Fruit fly (Drosophila melanogaster) whole organism, embryonic: ENCODE measurements around the gene CG4465.

ENCODE experiments used
- CG1024 ChIP-seq: fragments of 200-800 bp; sonication (Bioruptor generic); IDR thresholded peaks from 2 replicates; pipeline ENCODE4 v1.3.6; 2022; ENCODE audit warnings: missing biosample characterization, missing genetic modification characterization
- CG10959 ChIP-seq: fragments of 200-800 bp; sonication (Bioruptor generic); IDR thresholded peaks from 2 replicates; pipeline ENCODE4 v1.3.6; 2022; ENCODE audit warnings: missing biosample characterization, missing genetic modification characterization
- CG12236 ChIP-seq: fragments of 200-800 bp; sonication (Bioruptor generic); optimal IDR thresholded peaks from 2 replicates; lab custom pipeline; 2016; ENCODE audit warnings: missing biosample characterization, missing genetic modification characterization
- CG12659 ChIP-seq: fragments of 200-800 bp; sonication (Bioruptor generic); optimal IDR thresholded peaks from 3 replicates; lab custom pipeline; 2017; ENCODE audit warnings: mild to moderate bottlenecking, missing biosample characterization, missing genetic modification reagents, missing genetic modification characterization
- CG14014 ChIP-seq: fragments of 200-800 bp; sonication (Bioruptor generic); IDR thresholded peaks from 2 replicates; pipeline ENCODE4 v1.3.6; 2022; ENCODE audit warnings: missing biosample characterization, missing genetic modification characterization
- CG15269 ChIP-seq: fragments of 200-800 bp; sonication (Bioruptor generic); optimal IDR thresholded peaks from 2 replicates; lab custom pipeline; 2018; ENCODE audit warnings: missing biosample characterization, mild to moderate bottlenecking, missing genetic modification characterization, moderate library complexity
- CG15514 ChIP-seq: fragments of 200-800 bp; sonication (Bioruptor generic); optimal IDR thresholded peaks from 3 replicates; lab custom pipeline; 2017; ENCODE audit warnings: missing biosample characterization, missing genetic modification characterization, mild to moderate bottlenecking, moderate library complexity, missing genetic modification reagents
- CG16863 ChIP-seq: fragments of 200-800 bp; sonication (Bioruptor generic); optimal IDR thresholded peaks from 3 replicates; lab custom pipeline; 2016; ENCODE audit warnings: missing biosample characterization, missing genetic modification characterization
- CG17802 ChIP-seq: fragments of 200-800 bp; sonication (Bioruptor generic); optimal IDR thresholded peaks from 2 replicates; lab custom pipeline; 2018; ENCODE audit warnings: missing biosample characterization, mild to moderate bottlenecking, missing genetic modification characterization, moderate library complexity
- CG2120 ChIP-seq: fragments of 200-800 bp; sonication (Bioruptor generic); optimal IDR thresholded peaks from 3 replicates; lab custom pipeline; 2016; ENCODE audit warnings: missing biosample characterization, missing genetic modification characterization
- CG2199 ChIP-seq: fragments of 200-800 bp; sonication (Bioruptor generic); IDR thresholded peaks from 3 replicates; pipeline ENCODE4 v1.3.6; 2022; ENCODE audit warnings: missing biosample characterization, missing genetic modification characterization
- CG31441 ChIP-seq: fragments of 200-800 bp; sonication (Bioruptor generic); IDR thresholded peaks from 2 replicates; pipeline ENCODE4 v1.3.6; 2022; ENCODE audit warnings: missing biosample characterization, missing genetic modification characterization
- CG33557 ChIP-seq: fragments of 200-800 bp; sonication (Bioruptor generic); optimal IDR thresholded peaks from 2 replicates; lab custom pipeline; 2019; ENCODE audit warnings: missing biosample characterization, mild to moderate bottlenecking, missing genetic modification characterization, moderate library complexity
- CG34224 ChIP-seq: fragments of 200-800 bp; sonication (Bioruptor generic); IDR thresholded peaks from 3 replicates; pipeline ENCODE4 v1.3.6; 2022; ENCODE audit warnings: missing biosample characterization, missing genetic modification characterization; ENCODE audit not compliant: partially characterized antibody
- CG34422 ChIP-seq: fragments of 200-800 bp; sonication (Bioruptor generic); IDR thresholded peaks from 3 replicates; pipeline ENCODE4 v1.3.6; 2022; ENCODE audit warnings: missing biosample characterization, missing genetic modification characterization
- CG43689 ChIP-seq: fragments of 200-800 bp; sonication (Bioruptor generic); IDR thresholded peaks from 2 replicates; pipeline ENCODE4 v1.3.6; 2022; ENCODE audit warnings: missing biosample characterization, missing genetic modification characterization
- CG5180 ChIP-seq: fragments of 200-800 bp; sonication (Bioruptor generic); optimal IDR thresholded peaks from 3 replicates; lab custom pipeline; 2017; ENCODE audit warnings: missing biosample characterization, missing genetic modification characterization, mild to moderate bottlenecking, moderate library complexity, missing genetic modification reagents
- CG5245 ChIP-seq: fragments of 200-800 bp; sonication (Bioruptor generic); optimal IDR thresholded peaks from 3 replicates; lab custom pipeline; 2016; ENCODE audit warnings: missing biosample characterization, missing genetic modification characterization
- CG6813 ChIP-seq: fragments of 200-800 bp; sonication (Bioruptor generic); optimal IDR thresholded peaks from 2 replicates; lab custom pipeline; 2017; ENCODE audit warnings: missing biosample characterization, missing genetic modification characterization, mild to moderate bottlenecking, moderate library complexity, missing genetic modification reagents
- CG7987 ChIP-seq: fragments of 200-800 bp; sonication (Bioruptor generic); optimal IDR thresholded peaks from 2 replicates; lab custom pipeline; 2018; ENCODE audit warnings: missing biosample characterization, mild to moderate bottlenecking, missing genetic modification characterization, moderate library complexity
- Dip3 ChIP-seq: fragments of 200-800 bp; sonication (Bioruptor generic); optimal IDR thresholded peaks from 3 replicates; lab custom pipeline; 2016; ENCODE audit warnings: missing biosample characterization, missing genetic modification characterization
- Dref ChIP-seq: fragments of 200-800 bp; sonication (Bioruptor generic); IDR thresholded peaks from 2 replicates; pipeline ENCODE4 v1.3.6; 2022; ENCODE audit warnings: missing biosample characterization, missing genetic modification characterization
- HLH4C ChIP-seq: fragments of 200-800 bp; sonication (Bioruptor generic); IDR thresholded peaks from 3 replicates; pipeline ENCODE4 v1.3.6; 2022; ENCODE audit warnings: missing biosample characterization, missing genetic modification characterization; ENCODE audit not compliant: partially characterized antibody
- HmgZ ChIP-seq: fragments of 200-800 bp; sonication (Bioruptor generic); optimal IDR thresholded peaks from 2 replicates; lab custom pipeline; 2018; ENCODE audit warnings: missing biosample characterization, mild to moderate bottlenecking, missing genetic modification characterization
- MTF-1 ChIP-seq: fragments of 200-800 bp; sonication (Bioruptor generic); optimal IDR thresholded peaks from 2 replicates; lab custom pipeline; 2018; ENCODE audit warnings: missing biosample characterization, mild to moderate bottlenecking, missing genetic modification characterization, borderline replicate concordance
- Max ChIP-seq: fragments of 200-800 bp; sonication (Bioruptor generic); optimal IDR thresholded peaks from 2 replicates; lab custom pipeline; 2016; ENCODE audit warnings: missing biosample characterization, mild to moderate bottlenecking, missing genetic modification characterization
- Myb ChIP-seq: fragments of 200-800 bp; sonication (Bioruptor generic); optimal IDR thresholded peaks from 2 replicates; lab custom pipeline; 2016; ENCODE audit warnings: missing biosample characterization, missing genetic modification characterization
- NfI ChIP-seq: fragments of 200-800 bp; sonication (Bioruptor generic); optimal IDR thresholded peaks from 3 replicates; lab custom pipeline; 2018; ENCODE audit warnings: missing biosample characterization, mild to moderate bottlenecking, missing genetic modification characterization, moderate library complexity
- ato ChIP-seq: fragments of 200-800 bp; sonication (Bioruptor generic); IDR thresholded peaks from 2 replicates; pipeline ENCODE4 v1.3.6; 2022; ENCODE audit warnings: missing biosample characterization, missing genetic modification characterization; ENCODE audit not compliant: partially characterized antibody
- bab2 ChIP-seq: fragments of 200-800 bp; sonication (Bioruptor generic); optimal IDR thresholded peaks from 2 replicates; lab custom pipeline; 2016; ENCODE audit warnings: missing biosample characterization, missing genetic modification characterization
- cad ChIP-seq: fragments of >200 bp; optimal IDR thresholded peaks from 2 replicates; lab custom pipeline; 2017; ENCODE audit warnings: missing biosample characterization, missing genetic modification characterization
- ci ChIP-seq: fragments of 200-800 bp; sonication (Bioruptor generic); IDR thresholded peaks from 3 replicates; pipeline ENCODE4 v1.3.6; 2022; ENCODE audit warnings: missing biosample characterization, missing genetic modification characterization
- crc ChIP-seq: fragments of 200-800 bp; sonication (Bioruptor generic); optimal IDR thresholded peaks from 2 replicates; lab custom pipeline; 2016; ENCODE audit warnings: missing biosample characterization, missing genetic modification characterization
- croc ChIP-seq: fragments of 200-800 bp; sonication (Bioruptor generic); conservative IDR thresholded peaks from 3 replicates; pipeline ENCODE4 v1.3.6; 2022; ENCODE audit warnings: missing biosample characterization, missing genetic modification characterization
- disco-r ChIP-seq: fragments of 200-800 bp; sonication (Bioruptor generic); optimal IDR thresholded peaks from 2 replicates; lab custom pipeline; 2016; ENCODE audit warnings: missing biosample characterization, missing genetic modification characterization
- dysf ChIP-seq: fragments of 200-800 bp; sonication (Bioruptor generic); IDR thresholded peaks from 3 replicates; pipeline ENCODE4 v1.3.6; 2022; ENCODE audit warnings: missing biosample characterization, missing genetic modification characterization
- exex ChIP-seq: fragments of 200-800 bp; sonication (Bioruptor generic); optimal IDR thresholded peaks from 4 replicates; lab custom pipeline; 2018; ENCODE audit warnings: missing biosample characterization, mild to moderate bottlenecking, missing genetic modification characterization, moderate library complexity
- gem ChIP-seq: fragments of 200-800 bp; sonication (Bioruptor generic); optimal IDR thresholded peaks from 2 replicates; lab custom pipeline; 2019; ENCODE audit warnings: missing biosample characterization, mild to moderate bottlenecking, missing genetic modification characterization, moderate library complexity
- knrl ChIP-seq: fragments of 200-800 bp; sonication (Bioruptor generic); IDR thresholded peaks from 3 replicates; pipeline ENCODE4 v1.3.6; 2022; ENCODE audit warnings: missing biosample characterization, missing genetic modification characterization; ENCODE audit not compliant: partially characterized antibody
- lola ChIP-seq, 3 experiments: fragments of >200 bp in 2 of 3; fragments of 200-800 bp in 1 of 3; sonication (Bioruptor generic) in 1 of 3; optimal IDR thresholded peaks; 2 replicates each; lab custom pipeline; 2017 to 2019; ENCODE audit warnings: missing biosample characterization in 3 of 3, missing genetic modification characterization in 3 of 3, mild to moderate bottlenecking in 1 of 3, moderate library complexity in 1 of 3
- ranshi ChIP-seq: fragments of 200-800 bp; sonication (Bioruptor generic); IDR thresholded peaks from 2 replicates; pipeline ENCODE4 v1.3.6; 2022; ENCODE audit warnings: missing biosample characterization, missing genetic modification characterization
- repo ChIP-seq: fragments of 200-800 bp; sonication (Bioruptor generic); optimal IDR thresholded peaks from 2 replicates; lab custom pipeline; 2016; ENCODE audit warnings: missing biosample characterization, missing genetic modification characterization
- rib ChIP-seq: fragments of 200-800 bp; sonication (Bioruptor generic); IDR thresholded peaks from 2 replicates; pipeline ENCODE4 v1.3.6; 2022; ENCODE audit warnings: missing biosample characterization, missing genetic modification characterization
- sc ChIP-seq, 3 experiments: fragments of >200 bp in 2 of 3; fragments of 200-800 bp in 1 of 3; sonication (Bioruptor generic) in 1 of 3; optimal IDR thresholded peaks; 2 replicates in 2 of 3; 3 replicates in 1 of 3; lab custom pipeline; 2017; ENCODE audit warnings: mild to moderate bottlenecking in 1 of 3, missing biosample characterization in 1 of 3, missing genetic modification characterization in 1 of 3, missing genetic modification reagents in 1 of 3
- sima ChIP-seq: fragments of 200-800 bp; sonication (Bioruptor generic); optimal IDR thresholded peaks from 2 replicates; lab custom pipeline; 2016; ENCODE audit warnings: missing biosample characterization, missing genetic modification characterization
- so ChIP-seq: fragments of 200-800 bp; sonication (Bioruptor generic); IDR thresholded peaks from 3 replicates; pipeline ENCODE4 v1.3.6; 2022; ENCODE audit warnings: missing biosample characterization, missing genetic modification characterization
- sqz ChIP-seq: fragments of 200-800 bp; sonication (Bioruptor generic); optimal IDR thresholded peaks from 3 replicates; lab custom pipeline; 2018; ENCODE audit warnings: missing biosample characterization, mild to moderate bottlenecking, missing genetic modification characterization
- trh ChIP-seq: fragments of 200-800 bp; sonication (Bioruptor generic); optimal IDR thresholded peaks from 2 replicates; lab custom pipeline; 2016; ENCODE audit warnings: missing biosample characterization, missing genetic modification characterization
- z ChIP-seq: fragments of 200-800 bp; sonication (Bioruptor generic); IDR thresholded peaks from 3 replicates; pipeline ENCODE4 v1.3.6; 2022; ENCODE audit warnings: missing biosample characterization, missing genetic modification characterization

Gene CG4465

dm6 chr3R:19902926-19903739, 14.5 kb downstream of the CG4465 start, which contains the start of gene ClpX (continued):
- TF ChIP-seq CG17802 (tag; lab: Kevin White, UChicago) (no peak), crc (GFP tag; lab: Kevin White, UChicago) (no peak), Max (GFP tag; lab: Kevin White, UChicago) (no peak), CG1024 (no peak), exex (tag; lab: Kevin White, UChicago) (peak; percentile 18), CG10959 (GFP tag; lab: Robert Waterston, UW) (no peak), Dip3 (GFP tag; lab: Kevin White, UChicago) (no peak), CG15269 (tag; lab: Kevin White, UChicago) (no peak), trh (GFP tag; lab: Kevin White, UChicago) (no peak), so (GFP tag; lab: Robert Waterston, UW) (no peak), sc (optimal IDR thresholded peaks at IDR 0.05; lab: Kevin White, UChicago) (no peak), sc (GFP tag; optimal IDR thresholded peaks at IDR 0.05; lab: Kevin White, UChicago) (no peak), lola (GFP tag; optimal IDR thresholded peaks at IDR 0.05; lab: Kevin White, UChicago) (no peak), HmgZ (tag; lab: Kevin White, UChicago) (peak; percentile 77), ci (GFP tag; lab: Robert Waterston, UW) (no peak), disco-r (no peak), CG5180 (GFP tag; lab: Kevin White, UChicago) (no peak), CG2120 (peak; percentile 23), sqz (GFP tag; lab: Kevin White, UChicago) (no peak), croc (GFP tag; lab: Robert Waterston, UW) (no peak), Dref (GFP tag; lab: Robert Waterston, UW) (peak; percentile 78), sima (GFP tag; lab: Kevin White, UChicago) (no peak), HLH4C (GFP tag; lab: Robert Waterston, UW) (peak; percentile 79), CG12659 (GFP tag; lab: Kevin White, UChicago) (peak; percentile 54), knrl (GFP tag; lab: Robert Waterston, UW) (peak; percentile 60), repo (no peak), CG6813 (GFP tag; lab: Kevin White, UChicago) (no peak), CG31441 (no peak), gem (tag; lab: Kevin White, UChicago) (no peak), CG16863 (no peak), CG14014 (GFP tag; lab: Robert Waterston, UW) (no peak), NfI (GFP tag; lab: Kevin White, UChicago) (peak; percentile 9), dysf (no peak), CG33557 (GFP tag; lab: Kevin White, UChicago) (peak; percentile 2), CG34422 (no peak), CG34224 (GFP tag; lab: Robert Waterston, UW) (peak; percentile 80; the same call in 2 of the 3 replicates), cad (GFP tag; lab: Kevin White, UChicago) (no peak), bab2 (GFP tag; lab: Kevin White, UChicago) (no peak), CG43689 (GFP tag; lab: Robert Waterston, UW) (no peak), CG12236 (no peak), ranshi (GFP tag; lab: Robert Waterston, UW) (no peak), ato (GFP tag; lab: Robert Waterston, UW) (peak; percentile 60), MTF-1 (GFP tag; lab: Kevin White, UChicago) (peak; percentile 54), CG7987 (GFP tag; lab: Kevin White, UChicago) (no peak), CG2199 (GFP tag; lab: Robert Waterston, UW) (no peak; the same call in 2 of the 3 replicates), CG5245 (no peak), Myb (GFP tag; lab: Kevin White, UChicago) (no peak), rib (GFP tag; lab: Robert Waterston, UW) (no peak), z (GFP tag; lab: Robert Waterston, UW) (no peak), CG15514 (GFP tag; lab: Kevin White, UChicago) (peak; percentile 63)
